Worm (Caenorhabditis elegans) whole organism, late embryonic: Measurements from ENCODE around the gene hda-10.

Source experiments
- C08G9.2 ChIP-seq: sonication (generic microtip); optimal IDR thresholded peaks from 2 replicates; lab custom pipeline; 2016; ENCODE audit warnings: mild to moderate bottlenecking, missing genetic modification characterization, moderate library complexity, missing compliant biosample characterization
- C38D4.7 ChIP-seq: fragments of 200-800 bp; sonication (Bioruptor generic); optimal IDR thresholded peaks from 2 replicates; lab custom pipeline; 2018; ENCODE audit warnings: mild to moderate bottlenecking, missing genetic modification characterization, moderate library complexity, missing compliant biosample characterization
- K09A11.1 ChIP-seq: sonication (generic microtip); optimal IDR thresholded peaks from 2 replicates; lab custom pipeline; 2017; ENCODE audit warnings: antibody characterized with exemption, mild to moderate bottlenecking, missing genetic modification characterization, missing compliant biosample characterization; ENCODE audit not compliant: insufficient read depth
- T23F11.4 ChIP-seq: fragments of 200-800 bp; sonication (Bioruptor generic); optimal IDR thresholded peaks from 2 replicates; lab custom pipeline; 2018; ENCODE audit warnings: mild to moderate bottlenecking, missing genetic modification characterization, missing compliant biosample characterization
- Y22D7AL.16 ChIP-seq: sonication (generic microtip); optimal IDR thresholded peaks from 2 replicates; lab custom pipeline; 2016; ENCODE audit warnings: missing genetic modification characterization, missing compliant biosample characterization
- ahr-1 ChIP-seq: sonication (generic microtip); optimal IDR thresholded peaks from 2 replicates; lab custom pipeline; 2016; ENCODE audit warnings: missing genetic modification characterization, missing compliant biosample characterization
- ama-1 ChIP-seq: fragments of 150-350 bp; optimal IDR thresholded peaks from 2 replicates; lab custom pipeline; 2014
- ceh-14 ChIP-seq: sonication (generic microtip); optimal IDR thresholded peaks from 2 replicates; lab custom pipeline; 2016; ENCODE audit warnings: missing genotype, missing genetic modification characterization, missing compliant biosample characterization
- ceh-18 ChIP-seq: sonication (generic microtip); optimal IDR thresholded peaks from 2 replicates; lab custom pipeline; 2016; ENCODE audit warnings: missing genetic modification characterization, missing compliant biosample characterization
- ceh-19 ChIP-seq: fragments of 200-800 bp; sonication (Bioruptor generic); optimal IDR thresholded peaks from 2 replicates; lab custom pipeline; 2018; ENCODE audit warnings: mild to moderate bottlenecking, missing genetic modification characterization, missing compliant biosample characterization
- ceh-24 ChIP-seq: sonication (generic microtip); optimal IDR thresholded peaks from 2 replicates; lab custom pipeline; 2016; ENCODE audit warnings: mild to moderate bottlenecking, missing genetic modification characterization, missing compliant biosample characterization
- ceh-30 ChIP-seq: fragments of 150-350 bp; optimal IDR thresholded peaks from 2 replicates; lab custom pipeline; 2014; ENCODE audit warnings: missing biosample characterization, missing genetic modification characterization
- ceh-31 ChIP-seq: sonication (generic microtip); optimal IDR thresholded peaks from 2 replicates; lab custom pipeline; 2016; ENCODE audit warnings: missing genetic modification characterization, missing compliant biosample characterization
- ceh-34 ChIP-seq: sonication (generic microtip); optimal IDR thresholded peaks from 2 replicates; lab custom pipeline; 2016; ENCODE audit warnings: mild to moderate bottlenecking, missing genetic modification characterization, missing compliant biosample characterization
- ceh-48 ChIP-seq: sonication (generic microtip); optimal IDR thresholded peaks from 2 replicates; lab custom pipeline; 2016; ENCODE audit warnings: missing genetic modification characterization, inconsistent platforms, missing compliant biosample characterization
- ceh-9 ChIP-seq: sonication (generic microtip); optimal IDR thresholded peaks from 2 replicates; lab custom pipeline; 2016; ENCODE audit warnings: mild to moderate bottlenecking, missing genetic modification characterization, inconsistent platforms, missing compliant biosample characterization
- dve-1 ChIP-seq: sonication (generic microtip); optimal IDR thresholded peaks from 2 replicates; lab custom pipeline; 2017; ENCODE audit warnings: antibody characterized with exemption, mild to moderate bottlenecking, missing genetic modification characterization, missing compliant biosample characterization
- elt-2 ChIP-seq: sonication (generic microtip); optimal IDR thresholded peaks from 2 replicates; lab custom pipeline; 2016; ENCODE audit warnings: missing genetic modification reagents, missing genetic modification characterization, missing compliant biosample characterization
- elt-4 ChIP-seq: sonication (generic microtip); optimal IDR thresholded peaks from 2 replicates; lab custom pipeline; 2016; ENCODE audit warnings: missing genetic modification characterization, missing compliant biosample characterization
- ets-4 ChIP-seq: sonication (generic microtip); optimal IDR thresholded peaks from 2 replicates; lab custom pipeline; 2016; ENCODE audit warnings: missing genetic modification characterization, missing compliant biosample characterization
- fkh-6 ChIP-seq: sonication (generic microtip); optimal IDR thresholded peaks from 2 replicates; lab custom pipeline; 2016; ENCODE audit warnings: missing genetic modification characterization, missing compliant biosample characterization
- gmeb-2 ChIP-seq: sonication (generic microtip); optimal IDR thresholded peaks from 2 replicates; lab custom pipeline; 2016; ENCODE audit warnings: missing genetic modification characterization, inconsistent platforms, missing compliant biosample characterization
- hlh-15 ChIP-seq: sonication (generic microtip); optimal IDR thresholded peaks from 2 replicates; lab custom pipeline; 2016; ENCODE audit warnings: missing genetic modification characterization, missing compliant biosample characterization
- nfya-1 ChIP-seq: sonication (generic microtip); optimal IDR thresholded peaks from 2 replicates; lab custom pipeline; 2017; ENCODE audit warnings: missing genetic modification characterization, mild to moderate bottlenecking, missing compliant biosample characterization, antibody characterized with exemption, moderate library complexity
- nhr-232 ChIP-seq: sonication (generic microtip); optimal IDR thresholded peaks from 2 replicates; lab custom pipeline; 2016; ENCODE audit warnings: missing genetic modification characterization, missing compliant biosample characterization
- odd-2 ChIP-seq: sonication (generic microtip); optimal IDR thresholded peaks from 2 replicates; lab custom pipeline; 2017; ENCODE audit warnings: antibody characterized with exemption, mild to moderate bottlenecking, missing genetic modification characterization, missing compliant biosample characterization
- pat-9 ChIP-seq: fragments of 200-800 bp; sonication (Bioruptor generic); optimal IDR thresholded peaks from 2 replicates; lab custom pipeline; 2018; ENCODE audit warnings: mild to moderate bottlenecking, missing genetic modification characterization, moderate library complexity, missing compliant biosample characterization
- pax-1 ChIP-seq: fragments of 150-350 bp; optimal IDR thresholded peaks from 2 replicates; lab custom pipeline; 2014; ENCODE audit warnings: missing biosample characterization, missing genetic modification characterization
- pha-2 ChIP-seq: sonication (generic microtip); optimal IDR thresholded peaks from 2 replicates; lab custom pipeline; 2017; ENCODE audit warnings: mild to moderate bottlenecking, missing genetic modification characterization, missing compliant biosample characterization
- pha-4 ChIP-seq: fragments of 150-350 bp; optimal IDR thresholded peaks from 2 replicates; lab custom pipeline; 2018; ENCODE audit warnings: missing biosample characterization, missing genetic modification reagents, missing genetic modification characterization
- pqm-1 ChIP-seq: sonication (generic microtip); optimal IDR thresholded peaks from 2 replicates; lab custom pipeline; 2016; ENCODE audit warnings: missing genetic modification characterization, missing compliant biosample characterization
- pros-1 ChIP-seq: fragments of 150-350 bp; optimal IDR thresholded peaks from 2 replicates; lab custom pipeline; 2014; ENCODE audit warnings: missing biosample characterization, missing genetic modification reagents, missing genetic modification characterization
- sdc-2 ChIP-seq: sonication (generic microtip); optimal IDR thresholded peaks from 2 replicates; lab custom pipeline; 2016; ENCODE audit warnings: missing genotype, missing genetic modification characterization, missing compliant biosample characterization
- sox-2 ChIP-seq: fragments of 200-800 bp; sonication (Bioruptor generic); IDR thresholded peaks from 2 replicates; pipeline ENCODE4 v1.3.6; 2022; ENCODE audit warnings: missing genetic modification reagents, missing genetic modification characterization, missing compliant biosample characterization
- syd-9 ChIP-seq: sonication (generic microtip); optimal IDR thresholded peaks from 2 replicates; lab custom pipeline; 2016; ENCODE audit warnings: mild to moderate bottlenecking, missing genetic modification characterization, moderate library complexity, missing compliant biosample characterization
- unc-3 ChIP-seq, 2 experiments: fragments of 200-800 bp in 1 of 2; sonication (Bioruptor generic) in 1 of 2; sonication (generic microtip) in 1 of 2; conservative IDR thresholded peaks in 1 of 2; optimal IDR thresholded peaks in 1 of 2; 2 replicates each; pipeline versions ENCODE4 v1.3.6 to Lab custom; 2016 to 2022; ENCODE audit warnings: missing compliant biosample characterization in 2 of 2, missing genetic modification characterization in 2 of 2, missing genetic modification reagents in 1 of 2
- unc-42 ChIP-seq: sonication (generic microtip); optimal IDR thresholded peaks from 2 replicates; lab custom pipeline; 2016; ENCODE audit warnings: missing genotype, missing genetic modification characterization, missing compliant biosample characterization
- unc-55 ChIP-seq: sonication (generic microtip); optimal IDR thresholded peaks from 2 replicates; lab custom pipeline; 2017; ENCODE audit warnings: missing biosample characterization, missing genetic modification reagents, missing genetic modification characterization
- ztf-16 ChIP-seq: sonication (generic microtip); optimal IDR thresholded peaks from 2 replicates; lab custom pipeline; 2017; ENCODE audit warnings: missing genetic modification characterization, missing compliant biosample characterization

The hda-10 gene

ce11 chrII:13896279-13896774 is 13.8 kb downstream of the hda-10 start:
- TF ChIP-seq elt-4 (tag; lab: Kevin White, UChicago) (peak; percentile 84), sdc-2 (tag; lab: Kevin White, UChicago) (no peak)

DNA sequence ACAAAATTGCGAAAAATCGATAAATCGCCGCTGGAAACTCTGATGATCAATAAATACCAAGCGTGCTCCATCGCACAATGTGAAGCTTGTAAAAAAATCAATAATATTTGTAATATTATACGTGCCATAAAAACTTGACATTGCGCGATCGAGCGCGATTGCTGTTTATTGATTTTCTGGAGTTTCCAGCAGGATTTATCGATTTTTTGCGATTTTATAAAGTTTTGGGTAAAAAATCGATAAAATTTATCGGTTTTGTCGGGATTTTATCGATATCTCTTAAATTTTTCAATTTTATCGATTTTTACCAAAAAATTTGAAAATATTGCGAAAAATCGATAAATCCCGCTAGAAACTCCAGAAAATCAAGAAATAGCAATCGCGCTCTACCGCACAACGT is 17.3 kb downstream of the hda-10 start:
- peak; percentile 20 for TF ChIP-seq ceh-48 (tag; lab: Kevin White, UChicago)
- TF ChIP-seq C08G9.2 (tag; lab: Kevin White, UChicago) = no peak

DNA sequence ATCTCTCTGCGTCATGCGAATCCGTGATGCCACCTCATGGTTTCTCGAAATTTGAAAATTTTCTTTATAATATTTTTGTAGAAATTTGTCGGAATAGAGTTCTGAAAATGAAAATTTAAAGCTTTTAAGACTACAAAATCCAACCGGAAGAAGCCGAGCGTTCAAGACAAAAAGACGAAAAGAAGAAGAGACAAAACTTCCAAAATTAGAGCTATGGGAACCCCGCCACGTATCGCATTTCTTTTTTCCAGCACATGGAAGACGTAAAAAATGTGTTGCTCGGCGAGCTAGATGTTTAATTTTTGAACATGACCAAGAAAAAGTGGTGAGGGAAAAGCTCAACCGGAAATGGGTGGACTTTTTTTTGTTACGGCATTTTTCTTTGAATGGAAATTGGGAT is 19.5 kb downstream of the hda-10 start, which contains the start of gene W02B8.1:
W02B8.1 (minus strand) TSS at position 101 of the 400 bp plus-strand sequence.
- TF ChIP-seq elt-2 = no peak
- no peak for TF ChIP-seq ceh-24 (tag; lab: Kevin White, UChicago)
- no peak for TF ChIP-seq ahr-1 (tag; lab: Kevin White, UChicago)
- no peak for TF ChIP-seq unc-55 (GFP tag; lab: Kevin White, UChicago)
- no peak for TF ChIP-seq pqm-1 (tag; lab: Kevin White, UChicago)
- TF ChIP-seq pha-4 (tag; lab: Kevin White, UChicago) = no peak
- TF ChIP-seq fkh-6 (tag; lab: Kevin White, UChicago) = no peak

DNA sequence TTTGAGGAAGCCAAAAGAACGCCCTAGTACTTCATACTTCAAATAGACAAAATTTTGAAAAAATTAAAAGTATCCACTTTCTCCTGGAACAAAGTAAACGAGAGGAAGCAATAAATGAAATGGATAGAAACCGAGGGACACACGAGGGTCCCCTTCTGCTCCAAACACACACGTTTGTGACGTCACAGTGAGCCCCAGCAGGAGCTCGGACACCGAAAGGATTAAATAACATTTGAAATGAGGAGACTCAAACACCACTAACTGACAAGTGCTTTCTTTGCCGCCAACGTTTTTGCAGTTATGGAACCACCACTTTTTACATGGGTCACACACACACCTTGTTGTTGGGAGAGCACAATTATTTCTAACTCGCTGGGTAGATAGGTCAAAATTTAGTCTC is 21.0 kb downstream of the hda-10 start:
- TF ChIP-seq dve-1 (tag; lab: Kevin White, UChicago) = no peak
- TF ChIP-seq pat-9 = no peak
- TF ChIP-seq sdc-2 (tag; lab: Kevin White, UChicago) = no peak
- peak; percentile 25 for TF ChIP-seq ceh-34 (tag; lab: Kevin White, UChicago)

ce11 chrII:13905556-13905955 is 23.1 kb downstream of the hda-10 start:
- peak; percentile 8 for TF ChIP-seq dve-1 (tag; lab: Kevin White, UChicago)

DNA sequence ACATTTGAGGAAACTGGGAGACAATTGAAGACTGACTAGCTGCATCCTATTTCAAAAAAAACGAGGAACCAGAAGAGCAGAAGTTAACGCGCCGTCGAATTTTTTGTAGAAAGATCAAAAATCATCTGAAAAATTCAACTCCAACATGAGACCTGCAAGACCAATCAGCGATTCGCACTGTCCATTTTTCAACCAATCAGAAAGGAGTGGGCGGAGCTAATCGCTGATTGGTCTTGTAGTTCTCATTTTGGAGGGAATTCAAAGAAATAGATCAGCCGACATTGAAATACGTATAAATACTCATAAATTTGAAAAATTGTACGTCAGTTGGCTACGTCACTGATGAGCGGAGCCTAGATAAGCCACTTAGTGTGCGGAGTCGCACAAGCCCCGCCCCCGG is 25.1 kb downstream of the hda-10 start:
- TF ChIP-seq nfya-1 (peak; percentile 55), Y22D7AL.16 (tag; lab: Kevin White, UChicago) (no peak), pros-1 (tag; lab: Kevin White, UChicago) (no peak)

DNA sequence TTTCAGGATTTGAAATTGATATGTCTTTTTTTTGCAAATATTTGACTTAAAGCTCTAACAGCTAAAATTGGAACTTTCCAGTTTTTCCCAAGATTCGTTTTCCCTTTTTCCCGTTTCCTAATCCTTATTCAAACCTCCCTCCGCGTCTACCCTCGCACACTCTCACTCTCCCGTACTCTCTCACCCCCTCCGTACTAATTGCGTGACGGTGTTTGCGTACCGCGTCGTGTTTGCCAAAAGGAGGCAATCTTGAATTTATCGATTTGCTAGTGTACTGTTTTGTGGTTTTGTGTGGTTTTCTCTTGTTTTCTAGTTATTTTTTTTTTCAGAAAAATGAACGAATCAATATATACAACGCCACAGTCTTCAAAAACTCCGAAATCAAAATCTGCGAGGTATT is 26.1 kb downstream of the hda-10 start, which contains the start of gene citk-1:
citk-1 (plus strand) TSS at position 323 of the 400 bp plus-strand sequence.
- TF ChIP-seq unc-42 (tag; lab: Kevin White, UChicago) (peak; percentile 69), syd-9 (tag; lab: Kevin White, UChicago) (no peak), ceh-48 (tag; lab: Kevin White, UChicago) (peak; percentile 71), sox-2 (GFP tag; lab: Robert Waterston, UW) (no peak), ceh-9 (tag; lab: Kevin White, UChicago) (no peak), hlh-15 (tag; lab: Kevin White, UChicago) (no peak), nhr-232 (tag; lab: Kevin White, UChicago) (no peak), C08G9.2 (tag; lab: Kevin White, UChicago) (no peak), sdc-2 (tag; lab: Kevin White, UChicago) (no peak), ceh-14 (peak; percentile 57), ets-4 (tag; lab: Kevin White, UChicago) (no peak), ceh-18 (tag; lab: Kevin White, UChicago) (peak; percentile 65), ceh-31 (tag; lab: Kevin White, UChicago) (peak; percentile 65), K09A11.1 (tag; lab: Kevin White, UChicago) (no peak), elt-4 (tag; lab: Kevin White, UChicago) (no peak), ceh-24 (tag; lab: Kevin White, UChicago) (no peak), gmeb-2 (tag; lab: Kevin White, UChicago) (no peak), ama-1 (no peak), ztf-16 (tag; lab: Kevin White, UChicago) (no peak), pax-1 (tag; lab: Kevin White, UChicago) (no peak), ceh-30 (no peak), ceh-19 (GFP tag; lab: Kevin White, UChicago) (no peak), odd-2 (tag; lab: Kevin White, UChicago) (no peak), pha-2 (tag; lab: Kevin White, UChicago) (no peak), ceh-34 (tag; lab: Kevin White, UChicago) (peak; percentile 22), T23F11.4 (GFP tag; lab: Kevin White, UChicago) (no peak), dve-1 (tag; lab: Kevin White, UChicago) (peak; percentile 9), unc-3 (GFP tag; conservative IDR thresholded peaks at IDR 0.05; lab: Robert Waterston, UW) (0 out of 2 replicates have a peak, but pooled peaks have one; percentile 47), unc-3 (tag; optimal IDR thresholded peaks at IDR 0.05; lab: Kevin White, UChicago) (no peak), C38D4.7 (GFP tag; lab: Kevin White, UChicago) (no peak), nfya-1 (peak; percentile 78)
